Fruit fly (Drosophila melanogaster): ENCODE data around the gene Sec61alpha.

DNA sequence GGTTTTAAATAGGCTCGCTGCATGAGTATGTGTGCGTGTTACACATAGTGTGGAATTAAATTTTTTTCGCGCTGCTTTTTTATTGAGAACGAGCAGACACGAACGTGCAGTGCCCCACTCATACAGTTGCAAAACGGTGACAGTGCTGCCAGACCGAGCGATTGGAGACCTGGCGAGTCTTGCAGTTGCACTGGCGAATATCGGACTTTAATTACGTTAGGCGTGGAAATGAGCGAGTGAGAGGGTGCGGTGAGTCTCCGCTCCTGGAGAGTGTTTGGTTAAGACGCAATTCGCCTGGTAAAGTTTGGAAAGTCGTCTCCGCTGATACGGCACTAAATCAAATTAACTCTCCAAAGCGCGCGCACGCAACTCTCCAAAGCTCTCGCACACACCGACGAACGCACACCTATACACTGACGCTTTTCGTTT, 949 bp upstream of the Sec61alpha start:
- no peak for TF ChIP-seq EcR (GFP tag; optimal IDR thresholded peaks at IDR 0.05)
- no peak for TF ChIP-seq pan (optimal IDR thresholded peaks at IDR 0.05)
- TF ChIP-seq psq (optimal IDR thresholded peaks at IDR 0.05): no peak
- no peak for TF ChIP-seq usp (GFP tag; optimal IDR thresholded peaks at IDR 0.05)
- no peak for TF ChIP-seq CG8478 (optimal IDR thresholded peaks at IDR 0.05)
- TF ChIP-seq Dll (optimal IDR thresholded peaks at IDR 0.05): no peak

All from whole organism.